Worm (Caenorhabditis elegans) whole organism, young adult: ENCODE data around the gene F58F12.12.

Source experiments
- B0019.2 ChIP-seq: fragments of 200-800 bp; sonication (Bioruptor generic); conservative IDR thresholded peaks from 2 replicates; pipeline ENCODE4 v1.3.6; 2022; ENCODE audit warnings: missing genetic modification reagents, missing genetic modification characterization, missing compliant biosample characterization
- D2030.7 ChIP-seq: fragments of 200-800 bp; sonication (Bioruptor generic); IDR thresholded peaks from 2 replicates; pipeline ENCODE4 v1.3.6; 2022; ENCODE audit warnings: missing genetic modification reagents, missing genetic modification characterization, missing compliant biosample characterization
- F33H1.4 ChIP-seq: fragments of 200-800 bp; sonication (Bioruptor generic); IDR thresholded peaks from 2 replicates; pipeline ENCODE4 v1.3.6; 2022; ENCODE audit warnings: missing genetic modification reagents, missing genetic modification characterization, missing compliant biosample characterization
- F37B4.10 ChIP-seq: fragments of 200-800 bp; sonication (Bioruptor generic); IDR thresholded peaks from 2 replicates; pipeline ENCODE4 v1.3.6; 2022; ENCODE audit warnings: missing genetic modification characterization, missing compliant biosample characterization
- F52B5.7 ChIP-seq: sonication (generic microtip); optimal IDR thresholded peaks from 2 replicates; lab custom pipeline; 2016; ENCODE audit warnings: mild to moderate bottlenecking, missing genetic modification characterization, missing compliant biosample characterization
- F55B11.4 ChIP-seq: sonication (generic microtip); optimal IDR thresholded peaks from 2 replicates; lab custom pipeline; 2016; ENCODE audit warnings: missing compliant biosample characterization, missing genetic modification characterization, borderline replicate concordance; ENCODE audit not compliant: insufficient read depth
- K11D2.4 ChIP-seq: fragments of 200-800 bp; sonication (Bioruptor generic); IDR thresholded peaks from 2 replicates; pipeline ENCODE4 v1.3.6; 2022; ENCODE audit warnings: missing genetic modification reagents, missing genetic modification characterization, missing compliant biosample characterization
- Y53F4B.3 ChIP-seq: fragments of 200-800 bp; sonication (Bioruptor generic); IDR thresholded peaks from 2 replicates; pipeline ENCODE4 v1.3.6; 2022; ENCODE audit warnings: missing genetic modification reagents, missing genetic modification characterization, missing compliant biosample characterization
- Y56A3A.18 ChIP-seq: fragments of 200-800 bp; sonication (Bioruptor generic); IDR thresholded peaks from 2 replicates; pipeline ENCODE4 v1.3.6; 2022; ENCODE audit warnings: missing genetic modification reagents, missing genetic modification characterization, missing compliant biosample characterization
- Y95B8A.8 ChIP-seq: fragments of 200-800 bp; sonication (Bioruptor generic); IDR thresholded peaks from 2 replicates; pipeline ENCODE4 v1.3.6; 2022; ENCODE audit warnings: missing genetic modification reagents, missing genetic modification characterization, missing compliant biosample characterization
- ZK185.1 ChIP-seq: sonication (generic microtip); optimal IDR thresholded peaks from 2 replicates; lab custom pipeline; 2016; ENCODE audit warnings: mild to moderate bottlenecking, missing genetic modification characterization, missing compliant biosample characterization; ENCODE audit not compliant: poor library complexity, severe bottlenecking
- ama-1 ChIP-seq, 3 experiments: fragments of 150-350 bp in 1 of 3; sonication (generic microtip) in 2 of 3; optimal IDR thresholded peaks; 2 replicates each; lab custom pipeline; 2014 to 2018; ENCODE audit warnings: missing biosample characterization in 2 of 3, missing genetic modification characterization in 2 of 3, missing genetic modification reagents in 2 of 3
- athp-1 ChIP-seq: sonication (generic microtip); optimal IDR thresholded peaks from 2 replicates; lab custom pipeline; 2017; ENCODE audit warnings: mild to moderate bottlenecking, missing genetic modification characterization, missing compliant biosample characterization
- attf-5 ChIP-seq: fragments of 200-800 bp; sonication (Bioruptor generic); optimal IDR thresholded peaks from 2 replicates; lab custom pipeline; 2018; ENCODE audit warnings: mild to moderate bottlenecking, missing genetic modification characterization, missing compliant biosample characterization
- attf-6 ChIP-seq: fragments of 200-800 bp; sonication (Bioruptor generic); IDR thresholded peaks from 2 replicates; pipeline ENCODE4 v1.3.6; 2022; ENCODE audit warnings: missing genetic modification reagents, missing genetic modification characterization, missing compliant biosample characterization
- bed-1 ChIP-seq: fragments of 200-800 bp; sonication (Bioruptor generic); IDR thresholded peaks from 2 replicates; pipeline ENCODE4 v1.3.6; 2022; ENCODE audit warnings: missing genetic modification reagents, missing genetic modification characterization, missing compliant biosample characterization
- bed-2 ChIP-seq: fragments of 200-800 bp; sonication (Bioruptor generic); IDR thresholded peaks from 2 replicates; pipeline ENCODE4 v1.3.6; 2022; ENCODE audit warnings: missing genetic modification reagents, missing genetic modification characterization, missing compliant biosample characterization
- ceh-27 ChIP-seq: fragments of 200-800 bp; sonication (Bioruptor generic); optimal IDR thresholded peaks from 2 replicates; lab custom pipeline; 2018; ENCODE audit warnings: mild to moderate bottlenecking, missing genetic modification characterization, moderate library complexity, missing compliant biosample characterization
- ceh-58 ChIP-seq: fragments of 200-800 bp; sonication (Bioruptor generic); IDR thresholded peaks from 2 replicates; pipeline ENCODE4 v1.3.6; 2022; ENCODE audit warnings: missing genetic modification characterization, missing compliant biosample characterization
- ceh-79 ChIP-seq: sonication (generic microtip); optimal IDR thresholded peaks from 2 replicates; lab custom pipeline; 2017; ENCODE audit warnings: mild to moderate bottlenecking, missing genetic modification characterization, missing compliant biosample characterization
- dox-1 ChIP-seq: fragments of 200-800 bp; sonication (Bioruptor generic); IDR thresholded peaks from 2 replicates; pipeline ENCODE4 v1.3.6; 2022; ENCODE audit warnings: missing genetic modification reagents, missing genetic modification characterization, missing compliant biosample characterization
- dpl-1 ChIP-seq: fragments of 150-350 bp; optimal IDR thresholded peaks from 2 replicates; lab custom pipeline; 2014; ENCODE audit warnings: missing biosample characterization, missing genetic modification reagents, missing genetic modification characterization
- egrh-3 ChIP-seq: fragments of 200-800 bp; sonication (Bioruptor generic); IDR thresholded peaks from 2 replicates; pipeline ENCODE4 v1.3.6; 2022; ENCODE audit warnings: missing genetic modification reagents, missing genetic modification characterization, missing compliant biosample characterization
- hmg-1.2 ChIP-seq: fragments of 200-800 bp; sonication (Bioruptor generic); IDR thresholded peaks from 2 replicates; pipeline ENCODE4 v1.3.6; 2022; ENCODE audit warnings: missing genetic modification reagents, missing genetic modification characterization, missing compliant biosample characterization
- hmg-20 ChIP-seq: fragments of 200-800 bp; sonication (Bioruptor generic); IDR thresholded peaks from 2 replicates; pipeline ENCODE4 v1.3.6; 2022; ENCODE audit warnings: missing genetic modification reagents, missing genetic modification characterization, missing compliant biosample characterization
- hrde-1 ChIP-seq: sonication (generic microtip); optimal IDR thresholded peaks from 2 replicates; lab custom pipeline; 2016; ENCODE audit warnings: missing genetic modification characterization, mild to moderate bottlenecking, missing compliant biosample characterization, moderate library complexity, missing genotype, missing genetic modification reagents, borderline replicate concordance
- let-526 ChIP-seq: fragments of 200-800 bp; sonication (Bioruptor generic); IDR thresholded peaks from 2 replicates; pipeline ENCODE4 v1.3.6; 2022; ENCODE audit warnings: missing genetic modification reagents, missing genetic modification characterization, missing compliant biosample characterization
- let-607 ChIP-seq, 2 experiments: fragments of 200-800 bp in 1 of 2; sonication (Bioruptor generic) in 1 of 2; sonication (generic microtip) in 1 of 2; optimal IDR thresholded peaks; 2 replicates each; lab custom pipeline; 2016 to 2018; ENCODE audit warnings: mild to moderate bottlenecking in 2 of 2, missing compliant biosample characterization in 2 of 2, missing genetic modification characterization in 2 of 2, moderate library complexity in 2 of 2, missing genotype in 1 of 2
- lin-26 ChIP-seq: fragments of 200-800 bp; sonication (Bioruptor generic); IDR thresholded peaks from 2 replicates; pipeline ENCODE4 v1.3.6; 2022; ENCODE audit warnings: missing genetic modification reagents, missing genetic modification characterization, missing compliant biosample characterization
- lin-54 ChIP-seq: fragments of 200-800 bp; sonication (Bioruptor generic); optimal IDR thresholded peaks from 2 replicates; lab custom pipeline; 2018; ENCODE audit warnings: mild to moderate bottlenecking, missing genetic modification characterization, missing compliant biosample characterization
- lir-1 ChIP-seq: fragments of 200-800 bp; sonication (Bioruptor generic); conservative IDR thresholded peaks from 2 replicates; pipeline ENCODE4 v1.3.6; 2022; ENCODE audit warnings: missing genetic modification reagents, missing genetic modification characterization, missing compliant biosample characterization
- lsl-1 ChIP-seq: fragments of 200-800 bp; sonication (Bioruptor generic); optimal IDR thresholded peaks from 2 replicates; lab custom pipeline; 2018; ENCODE audit warnings: mild to moderate bottlenecking, missing genetic modification characterization, moderate library complexity, missing compliant biosample characterization
- madf-10 ChIP-seq: sonication (generic microtip); optimal IDR thresholded peaks from 2 replicates; lab custom pipeline; 2016; ENCODE audit warnings: mild to moderate bottlenecking, missing genetic modification characterization, missing compliant biosample characterization
- mel-28 ChIP-seq: sonication (generic microtip); optimal IDR thresholded peaks from 2 replicates; lab custom pipeline; 2016; ENCODE audit warnings: borderline replicate concordance, mild to moderate bottlenecking, missing genetic modification characterization, missing compliant biosample characterization
- nfyb-1 ChIP-seq: fragments of 200-800 bp; sonication (Bioruptor generic); IDR thresholded peaks from 2 replicates; pipeline ENCODE4 v1.3.6; 2022; ENCODE audit warnings: missing genetic modification reagents, missing genetic modification characterization, missing compliant biosample characterization
- nhr-179 ChIP-seq: sonication (generic microtip); optimal IDR thresholded peaks from 2 replicates; lab custom pipeline; 2016; ENCODE audit warnings: mild to moderate bottlenecking, missing genetic modification characterization, missing compliant biosample characterization
- pbrm-1 ChIP-seq: fragments of 200-800 bp; sonication (Bioruptor generic); IDR thresholded peaks from 2 replicates; pipeline ENCODE4 v1.3.6; 2022; ENCODE audit warnings: missing genetic modification reagents, missing genetic modification characterization, missing compliant biosample characterization
- rcor-1 ChIP-seq: fragments of 200-800 bp; sonication (Bioruptor generic); IDR thresholded peaks from 2 replicates; pipeline ENCODE4 v1.3.6; 2022; ENCODE audit warnings: missing genetic modification reagents, missing genetic modification characterization, missing compliant biosample characterization
- rpc-1 ChIP-seq, 2 experiments: fragments of 150-350 bp in 1 of 2; sonication (generic microtip) in 1 of 2; optimal IDR thresholded peaks; 2 replicates each; lab custom pipeline; 2014 to 2018; ENCODE audit warnings: missing biosample characterization in 1 of 2, missing genetic modification characterization in 1 of 2, missing genetic modification reagents in 1 of 2, missing genotype in 1 of 2
- snpc-1.1 ChIP-seq: sonication (generic microtip); optimal IDR thresholded peaks from 2 replicates; lab custom pipeline; 2017; ENCODE audit warnings: missing genetic modification characterization, mild to moderate bottlenecking, missing compliant biosample characterization, antibody characterized with exemption, moderate library complexity, missing genotype, missing genetic modification reagents; ENCODE audit not compliant: insufficient read depth
- tbp1 ChIP-seq: fragments of 200-800 bp; sonication (Bioruptor generic); optimal IDR thresholded peaks from 2 replicates; lab custom pipeline; 2018; ENCODE audit warnings: mild to moderate bottlenecking, missing genetic modification characterization, missing compliant biosample characterization
- tbx-9 ChIP-seq: sonication (generic microtip); optimal IDR thresholded peaks from 2 replicates; lab custom pipeline; 2016; ENCODE audit warnings: borderline replicate concordance, missing genetic modification characterization, inconsistent platforms, missing compliant biosample characterization
- unc-130 ChIP-seq: sonication (generic microtip); optimal IDR thresholded peaks from 2 replicates; lab custom pipeline; 2016; ENCODE audit warnings: missing genetic modification reagents, missing genetic modification characterization, missing compliant biosample characterization
- ztf-18 ChIP-seq: sonication (generic microtip); optimal IDR thresholded peaks from 2 replicates; lab custom pipeline; 2016; ENCODE audit warnings: missing genotype, mild to moderate bottlenecking, missing genetic modification characterization, missing compliant biosample characterization
- ztf-28 ChIP-seq: fragments of 200-800 bp; sonication (Bioruptor generic); IDR thresholded peaks from 2 replicates; pipeline ENCODE4 v1.3.6; 2022; ENCODE audit warnings: missing genetic modification reagents, missing genetic modification characterization, missing compliant biosample characterization
- ztf-6 ChIP-seq: fragments of 200-800 bp; sonication (Bioruptor generic); IDR thresholded peaks from 2 replicates; pipeline ENCODE4 v1.3.6; 2022; ENCODE audit warnings: missing genetic modification reagents, missing genetic modification characterization, missing compliant biosample characterization

Gene F58F12.12

DNA sequence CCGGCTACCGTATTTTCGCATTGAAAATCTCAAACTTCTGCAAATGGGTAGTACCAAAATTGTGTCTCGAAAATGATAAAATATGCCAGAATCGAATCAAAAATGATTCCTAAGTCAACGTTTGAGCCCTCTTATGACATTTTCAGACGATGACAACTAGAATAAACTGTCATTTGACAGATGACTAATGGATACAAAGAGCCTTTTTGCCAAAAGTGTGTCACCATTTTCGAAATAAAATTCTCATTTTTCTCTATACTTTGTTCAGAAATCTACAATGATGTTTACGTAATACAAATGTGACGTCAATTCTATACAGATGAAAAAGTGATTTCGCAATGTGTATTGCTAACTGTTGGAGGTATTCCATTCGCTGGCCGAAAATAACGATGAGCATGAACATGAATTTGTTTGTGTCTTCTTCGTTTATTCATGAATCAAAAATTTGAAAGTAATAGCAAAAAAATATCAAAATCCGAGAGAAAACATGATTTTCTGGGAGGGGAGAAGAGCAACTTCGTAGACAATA lies 34.4 kb upstream of the F58F12.12 start (continued):
- TF ChIP-seq ama-1 (optimal IDR thresholded peaks at IDR 0.05; lab: Kevin White, UChicago) (peak; percentile 96), ama-1 (GFP tag; optimal IDR thresholded peaks at IDR 0.05; lab: Kevin White, UChicago) (peak in 1 of 2 experiments; percentile 49), F33H1.4 (no peak), attf-6 (GFP tag; lab: Robert Waterston, UW) (0 out of 2 replicates have a peak, but pooled peaks have one; percentile 53), hrde-1 (tag; lab: Kevin White, UChicago) (peak; percentile 50), lir-1 (0 out of 2 replicates have a peak, but pooled peaks have one; percentile 31), ceh-79 (tag; lab: Kevin White, UChicago) (peak; percentile 74), ceh-58 (GFP tag; lab: Robert Waterston, UW) (0 out of 2 replicates have a peak, but pooled peaks have one; percentile 21), bed-1 (GFP tag; lab: Robert Waterston, UW) (0 out of 2 replicates have a peak, but pooled peaks have one; percentile 40), Y95B8A.8 (GFP tag; lab: Robert Waterston, UW) (peak; percentile 60; the same call in 1 of the 2 replicates), pbrm-1 (peak; percentile 73; the same call in 1 of the 2 replicates), snpc-1.1 (tag; lab: Kevin White, UChicago) (no peak), dox-1 (GFP tag; lab: Robert Waterston, UW) (peak; percentile 68), dpl-1 (GFP tag; lab: Kevin White, UChicago) (no peak), Y56A3A.18 (GFP tag; lab: Robert Waterston, UW) (peak; percentile 83; the same call in 1 of the 2 replicates), tbx-9 (tag; lab: Kevin White, UChicago) (no peak), ztf-6 (GFP tag; lab: Robert Waterston, UW) (no peak), madf-10 (peak; percentile 68), mel-28 (tag; lab: Kevin White, UChicago) (peak; percentile 75), lin-54 (GFP tag; lab: Kevin White, UChicago) (peak; percentile 57), K11D2.4 (GFP tag; lab: Robert Waterston, UW) (peak; percentile 93), rpc-1 (optimal IDR thresholded peaks at IDR 0.05; lab: Kevin White, UChicago) (no peak), rpc-1 (tag; optimal IDR thresholded peaks at IDR 0.05; lab: Kevin White, UChicago) (no peak), let-607 (tag; optimal IDR thresholded peaks at IDR 0.05; lab: Kevin White, UChicago) (peak in 1 of 2 experiments; percentile 10), unc-130 (peak; percentile 56), nfyb-1 (GFP tag; lab: Robert Waterston, UW) (peak; percentile 95), tbp1 (GFP tag; lab: Kevin White, UChicago) (peak; percentile 63), B0019.2 (GFP tag; lab: Robert Waterston, UW) (no peak), ceh-27 (GFP tag; lab: Kevin White, UChicago) (peak; percentile 22), D2030.7 (0 out of 2 replicates have a peak, but pooled peaks have one; percentile 10), F52B5.7 (tag; lab: Kevin White, UChicago) (peak; percentile 85), bed-2 (GFP tag; lab: Robert Waterston, UW) (no peak), hmg-1.2 (peak; percentile 42), attf-5 (GFP tag; lab: Kevin White, UChicago) (peak; percentile 64), ztf-28 (GFP tag; lab: Robert Waterston, UW) (no peak), ZK185.1 (peak; percentile 86), F55B11.4 (tag; lab: Kevin White, UChicago) (no peak), F37B4.10 (GFP tag; lab: Robert Waterston, UW) (0 out of 2 replicates have a peak, but pooled peaks have one; percentile 14), athp-1 (tag; lab: Kevin White, UChicago) (peak; percentile 63), egrh-3 (GFP tag; lab: Robert Waterston, UW) (no peak), let-526 (GFP tag; lab: Robert Waterston, UW) (peak; percentile 62; the same call in 1 of the 2 replicates), ztf-18 (tag; lab: Kevin White, UChicago) (peak; percentile 40), rcor-1 (GFP tag; lab: Robert Waterston, UW) (peak; percentile 43; the same call in 1 of the 2 replicates), hmg-20 (GFP tag; lab: Robert Waterston, UW) (no peak), lin-26 (GFP tag; lab: Robert Waterston, UW) (peak; percentile 62; the same call in 1 of the 2 replicates), lsl-1 (GFP tag; lab: Kevin White, UChicago) (no peak), Y53F4B.3 (GFP tag; lab: Robert Waterston, UW) (no peak), nhr-179 (tag; lab: Kevin White, UChicago) (no peak)
